Fruit fly (Drosophila melanogaster) whole organism, prepupa: ENCODE data around the gene Sap130.

Experiments
- CG10669 ChIP-seq: fragments of 200-800 bp; sonication (Bioruptor generic); optimal IDR thresholded peaks from 3 replicates; lab custom pipeline; 2018; ENCODE audit warnings: missing biosample characterization, mild to moderate bottlenecking, missing genetic modification characterization, moderate library complexity
- CG11294 ChIP-seq: fragments of 200-800 bp; sonication (Bioruptor generic); IDR thresholded peaks from 2 replicates; pipeline ENCODE4 v1.3.6; 2022; ENCODE audit warnings: missing biosample characterization, missing genetic modification characterization
- CG15336 ChIP-seq: fragments of 200-800 bp; sonication (Bioruptor generic); IDR thresholded peaks from 2 replicates; pipeline ENCODE4 v1.3.6; 2022; ENCODE audit warnings: missing biosample characterization, missing genetic modification characterization
- CG1621 ChIP-seq: fragments of 200-800 bp; sonication (Bioruptor generic); optimal IDR thresholded peaks from 3 replicates; lab custom pipeline; 2018; ENCODE audit warnings: missing biosample characterization, mild to moderate bottlenecking, missing genetic modification characterization
- CG16779 ChIP-seq: fragments of 200-800 bp; sonication (Bioruptor generic); optimal IDR thresholded peaks from 3 replicates; lab custom pipeline; 2017; ENCODE audit warnings: missing biosample characterization, mild to moderate bottlenecking, missing genetic modification characterization
- CG3032 ChIP-seq: fragments of 200-800 bp; optimal IDR thresholded peaks from 2 replicates; lab custom pipeline; 2019; ENCODE audit warnings: missing biosample characterization, mild to moderate bottlenecking, missing genetic modification characterization, moderate library complexity
- CG31627 ChIP-seq: fragments of 200-800 bp; sonication (Bioruptor generic); optimal IDR thresholded peaks from 3 replicates; lab custom pipeline; 2016; ENCODE audit warnings: missing biosample characterization, missing genetic modification characterization
- CG32006 ChIP-seq: fragments of 200-800 bp; sonication (Bioruptor generic); optimal IDR thresholded peaks from 3 replicates; lab custom pipeline; 2017; ENCODE audit warnings: missing biosample characterization, mild to moderate bottlenecking, missing genetic modification characterization
- CG3919 ChIP-seq: fragments of 200-800 bp; sonication (Bioruptor generic); optimal IDR thresholded peaks from 3 replicates; lab custom pipeline; 2016; ENCODE audit warnings: missing biosample characterization, missing genetic modification characterization
- CG6163 ChIP-seq: fragments of 200-800 bp; sonication (Bioruptor generic); IDR thresholded peaks from 3 replicates; pipeline ENCODE4 v1.3.6; 2022; ENCODE audit warnings: missing biosample characterization, missing genetic modification characterization
- CG6276 ChIP-seq: fragments of 200-800 bp; sonication (Bioruptor generic); optimal IDR thresholded peaks from 2 replicates; lab custom pipeline; 2017; ENCODE audit warnings: missing biosample characterization, mild to moderate bottlenecking, missing genetic modification characterization
- CG6792 ChIP-seq: fragments of 200-800 bp; sonication (Bioruptor generic); optimal IDR thresholded peaks from 3 replicates; lab custom pipeline; 2016; ENCODE audit warnings: missing biosample characterization, missing genetic modification characterization
- CG6808 ChIP-seq: fragments of 200-800 bp; sonication (Bioruptor generic); optimal IDR thresholded peaks from 3 replicates; lab custom pipeline; 2017; ENCODE audit warnings: missing biosample characterization, missing genetic modification characterization, mild to moderate bottlenecking, moderate library complexity, missing genetic modification reagents
- CG6854 ChIP-seq: fragments of 200-800 bp; sonication (Bioruptor generic); optimal IDR thresholded peaks from 2 replicates; lab custom pipeline; 2017; ENCODE audit warnings: missing biosample characterization, mild to moderate bottlenecking, missing genetic modification characterization
- CG8119 ChIP-seq: fragments of 200-800 bp; sonication (Bioruptor generic); IDR thresholded peaks from 3 replicates; pipeline ENCODE4 v1.3.6; 2022; ENCODE audit warnings: missing biosample characterization, missing genetic modification characterization
- CG8632 ChIP-seq: fragments of 200-800 bp; sonication (Bioruptor generic); optimal IDR thresholded peaks from 3 replicates; lab custom pipeline; 2016; ENCODE audit warnings: missing biosample characterization, missing genetic modification characterization
- CG9139 ChIP-seq: fragments of 200-800 bp; sonication (Bioruptor generic); optimal IDR thresholded peaks from 3 replicates; lab custom pipeline; 2017; ENCODE audit warnings: missing biosample characterization, mild to moderate bottlenecking, missing genetic modification characterization
- Eip75B ChIP-seq: fragments of 200-800 bp; sonication (Bioruptor generic); optimal IDR thresholded peaks from 3 replicates; lab custom pipeline; 2016; ENCODE audit warnings: missing biosample characterization, missing genetic modification characterization
- Eip78C ChIP-seq: fragments of 200-800 bp; sonication (Bioruptor generic); peaks from one replicate; lab custom pipeline; 2016; ENCODE audit warnings: missing biosample characterization, missing genetic modification characterization
- Ets96B ChIP-seq: fragments of 200-800 bp; optimal IDR thresholded peaks from 2 replicates; lab custom pipeline; 2019; ENCODE audit warnings: missing biosample characterization, mild to moderate bottlenecking, missing genetic modification characterization, moderate library complexity
- Hr38 ChIP-seq: sonication (Bioruptor generic); optimal IDR thresholded peaks from 2 replicates; lab custom pipeline; 2016; ENCODE audit warnings: missing biosample characterization, missing genetic modification characterization
- Lpt ChIP-seq: fragments of 200-800 bp; sonication (Bioruptor generic); optimal IDR thresholded peaks from 3 replicates; lab custom pipeline; 2016; ENCODE audit warnings: missing biosample characterization, missing genetic modification characterization
- Sox102F ChIP-seq: fragments of 200-800 bp; sonication (Bioruptor generic); optimal IDR thresholded peaks from 2 replicates; lab custom pipeline; 2016; ENCODE audit warnings: missing biosample characterization, mild to moderate bottlenecking, missing genetic modification characterization
- achi ChIP-seq: fragments of 200-800 bp; sonication (Bioruptor generic); optimal IDR thresholded peaks from 3 replicates; lab custom pipeline; 2016; ENCODE audit warnings: missing biosample characterization, missing genetic modification characterization
- cyc ChIP-seq: fragments of 200-800 bp; sonication (Bioruptor generic); optimal IDR thresholded peaks from 3 replicates; lab custom pipeline; 2016; ENCODE audit warnings: missing biosample characterization, missing genetic modification characterization
- dsx ChIP-seq: fragments of 200-800 bp; optimal IDR thresholded peaks from 3 replicates; lab custom pipeline; 2019; ENCODE audit warnings: missing biosample characterization, mild to moderate bottlenecking, missing genetic modification characterization, moderate library complexity; ENCODE audit not compliant: poor library complexity, severe bottlenecking
- fd59A ChIP-seq: fragments of 200-800 bp; sonication (Bioruptor generic); optimal IDR thresholded peaks from 2 replicates; lab custom pipeline; 2017; ENCODE audit warnings: missing biosample characterization, mild to moderate bottlenecking, missing genetic modification characterization, missing genetic modification reagents
- fkh ChIP-seq: fragments of 200-800 bp; sonication (Bioruptor generic); optimal IDR thresholded peaks from 3 replicates; lab custom pipeline; 2017; ENCODE audit warnings: missing biosample characterization, mild to moderate bottlenecking, missing genetic modification characterization, moderate library complexity
- lz ChIP-seq: fragments of 200-800 bp; sonication (Bioruptor generic); optimal IDR thresholded peaks from 3 replicates; lab custom pipeline; 2016; ENCODE audit warnings: missing biosample characterization, missing genetic modification characterization
- net ChIP-seq: fragments of 200-800 bp; sonication (Bioruptor generic); optimal IDR thresholded peaks from 3 replicates; lab custom pipeline; 2016; ENCODE audit warnings: missing biosample characterization, missing genetic modification characterization
- salr ChIP-seq, 2 experiments: fragments of 200-800 bp; sonication (Bioruptor generic); optimal IDR thresholded peaks; 3 replicates each; lab custom pipeline; 2016 to 2018; ENCODE audit warnings: missing biosample characterization in 2 of 2, missing genetic modification characterization in 2 of 2, mild to moderate bottlenecking in 1 of 2
- spab ChIP-seq: fragments of 200-800 bp; sonication (Bioruptor generic); optimal IDR thresholded peaks from 2 replicates; lab custom pipeline; 2017; ENCODE audit warnings: missing biosample characterization, mild to moderate bottlenecking, missing genetic modification characterization, missing genetic modification reagents
- ss ChIP-seq, 2 experiments: fragments of 200-800 bp; sonication (Bioruptor generic); optimal IDR thresholded peaks; 2 replicates in 1 of 2; 3 replicates in 1 of 2; lab custom pipeline; 2017 to 2018; ENCODE audit warnings: mild to moderate bottlenecking in 2 of 2, missing biosample characterization in 2 of 2, missing genetic modification characterization in 2 of 2, moderate library complexity in 1 of 2
- vri ChIP-seq: fragments of 200-800 bp; sonication (Bioruptor generic); optimal IDR thresholded peaks from 3 replicates; lab custom pipeline; 2016; ENCODE audit warnings: missing biosample characterization, mild to moderate bottlenecking, missing genetic modification characterization

The Sap130 gene

DNA sequence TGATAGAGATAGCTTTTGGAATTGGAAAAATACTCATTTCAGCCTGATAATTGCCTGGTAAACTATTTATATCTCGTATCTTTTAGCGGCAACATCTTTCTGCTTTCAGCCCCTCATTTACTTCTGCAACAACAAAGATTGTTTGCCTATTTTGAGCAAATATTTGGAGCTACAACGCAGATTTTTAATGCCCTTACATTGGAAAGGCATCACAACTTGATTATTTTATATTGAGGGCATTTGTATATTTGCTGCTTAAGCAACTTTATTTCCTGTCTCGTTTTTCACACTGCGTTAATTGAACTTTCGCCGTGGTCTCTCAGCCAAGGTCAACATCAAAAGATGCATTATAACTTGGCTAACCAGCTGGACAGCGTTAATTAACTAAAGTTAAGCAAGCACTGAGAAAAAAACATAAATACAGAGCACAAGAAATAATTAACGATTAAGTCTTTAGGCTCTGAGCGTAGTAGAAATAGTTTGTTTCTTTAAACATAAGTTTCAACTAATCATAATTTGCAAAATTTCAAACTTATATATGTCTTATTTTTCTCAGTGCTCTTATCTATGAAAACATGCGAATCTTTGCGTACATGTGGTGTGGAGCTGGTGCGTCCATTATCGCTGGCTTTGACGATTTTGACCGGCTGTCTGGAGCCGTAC, 25.7 kb downstream of the Sap130 start (continued):
- TF ChIP-seq CG8632 (GFP tag; lab: Kevin White, UChicago) (peak; percentile 73), lz (GFP tag; lab: Kevin White, UChicago) (peak; percentile 64), spab (GFP tag; lab: Kevin White, UChicago) (peak; percentile 57), cyc (GFP tag; lab: Kevin White, UChicago) (peak; percentile 60), CG6808 (GFP tag; lab: Kevin White, UChicago) (peak; percentile 67), Hr38 (GFP tag; lab: Kevin White, UChicago) (no peak), CG6854 (GFP tag; lab: Kevin White, UChicago) (no peak), CG1621 (tag; lab: Kevin White, UChicago) (peak; percentile 66), CG9139 (peak; percentile 22), fd59A (GFP tag; lab: Kevin White, UChicago) (peak; percentile 61), dsx (GFP tag; lab: Kevin White, UChicago) (no peak), CG16779 (no peak), CG31627 (GFP tag; lab: Kevin White, UChicago) (peak; percentile 77), CG10669 (GFP tag; lab: Kevin White, UChicago) (no peak)

DNA sequence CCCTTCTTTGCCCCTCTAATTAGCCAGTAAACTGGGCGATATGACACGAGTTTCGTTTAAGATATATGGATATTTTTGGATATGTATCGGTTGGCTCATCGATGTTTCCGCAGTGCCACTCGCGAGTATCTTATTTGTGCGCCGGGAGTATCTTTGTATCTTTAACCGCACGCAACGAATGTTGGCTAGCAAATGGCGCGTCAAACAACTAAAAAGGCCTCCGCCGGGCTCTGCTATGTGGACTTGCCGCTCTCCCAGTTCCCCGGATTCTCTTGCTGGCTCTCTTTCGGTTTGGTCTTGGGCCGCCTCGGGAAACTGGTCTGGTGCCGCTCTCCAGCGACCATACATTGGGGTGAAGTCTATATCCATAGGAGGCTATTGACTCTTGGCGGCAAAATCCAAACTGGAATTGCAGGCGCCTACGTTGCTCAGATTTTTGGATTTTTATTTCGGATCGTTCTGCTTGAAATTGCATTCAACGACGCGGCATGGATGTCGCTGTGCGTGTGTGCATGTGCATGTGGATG, 26.7 kb downstream of the Sap130 start:
- TF ChIP-seq Hr38 (GFP tag; lab: Kevin White, UChicago), result no peak
- peak; percentile 40 for TF ChIP-seq dsx (GFP tag; lab: Kevin White, UChicago)
- peak; percentile 54 for TF ChIP-seq CG16779
- peak; percentile 56; the same call in 1 of the 2 replicates for TF ChIP-seq CG15336
- TF ChIP-seq CG11294 (GFP tag; lab: Robert Waterston, UW), result no peak
- TF ChIP-seq net (GFP tag; lab: Kevin White, UChicago), result peak; percentile 35
- TF ChIP-seq Eip75B, result peak; percentile 10
- peak; percentile 56 for TF ChIP-seq CG6276
- TF ChIP-seq Sox102F (GFP tag; lab: Kevin White, UChicago), result peak; percentile 34
- peak; percentile 60 to 70 for TF ChIP-seq ss (GFP tag; optimal IDR thresholded peaks at IDR 0.05; lab: Kevin White, UChicago)
- TF ChIP-seq Eip78C (GFP tag; lab: Kevin White, UChicago), result peak; percentile 81
- peak; percentile 58 for TF ChIP-seq CG6854 (GFP tag; lab: Kevin White, UChicago)
- no peak for TF ChIP-seq Ets96B (tag; lab: Kevin White, UChicago)
- TF ChIP-seq Lpt (GFP tag; lab: Kevin White, UChicago), result peak; percentile 55
- TF ChIP-seq achi (GFP tag; lab: Kevin White, UChicago), result no peak
- no peak for TF ChIP-seq salr (GFP tag; optimal IDR thresholded peaks at IDR 0.05; lab: Kevin White, UChicago)
- TF ChIP-seq vri (GFP tag; lab: Kevin White, UChicago), result peak; percentile 26
- peak; percentile 31 for TF ChIP-seq CG3919 (GFP tag; lab: Kevin White, UChicago)
- TF ChIP-seq CG1621 (tag; lab: Kevin White, UChicago), result peak; percentile 87
- peak; percentile 62; the same call in 1 of the 3 replicates for TF ChIP-seq CG8119 (GFP tag; lab: Robert Waterston, UW)
- TF ChIP-seq CG6792 (GFP tag; lab: Kevin White, UChicago), result no peak
- peak; percentile 57 for TF ChIP-seq CG6808 (GFP tag; lab: Kevin White, UChicago)
- peak; percentile 23 for TF ChIP-seq CG9139

DNA sequence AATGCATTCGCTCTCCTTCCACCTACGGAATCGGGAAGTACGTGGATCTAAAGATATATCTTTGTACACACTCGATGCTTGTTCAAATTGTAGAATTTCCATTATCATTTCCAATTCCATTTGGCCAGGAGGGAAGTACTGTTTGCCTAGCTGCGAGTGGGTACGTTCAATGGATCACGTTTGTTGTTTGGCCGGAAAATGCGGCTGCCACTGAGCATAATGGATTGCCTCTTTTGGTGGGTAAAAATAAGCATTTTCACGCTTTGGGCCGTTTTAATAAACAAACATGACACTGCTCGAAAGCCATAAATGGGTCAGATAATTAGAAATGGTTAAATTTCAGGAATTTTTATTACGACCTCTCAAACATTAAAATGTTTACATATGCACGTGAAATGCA, 27.7 kb downstream of the Sap130 start:
- TF ChIP-seq CG1621 (tag; lab: Kevin White, UChicago) (no peak), CG3032 (tag; lab: Kevin White, UChicago) (no peak), fkh (GFP tag; lab: Kevin White, UChicago) (peak; percentile 12), Hr38 (GFP tag; lab: Kevin White, UChicago) (no peak), CG6163 (GFP tag; lab: Robert Waterston, UW) (0 out of 3 replicates have a peak, but pooled peaks have one; percentile 34), Sox102F (GFP tag; lab: Kevin White, UChicago) (no peak), CG32006 (peak; percentile 14)
